Comparison of ENCODE assay signal across 8 worm cellular contexts in genomic region chrIV:8891131-8891530, ce11.
TF ChIP-seq lines count a peak whose summit lies in the region.

spr-2 (plus strand) TSS chrIV:8891462.

TF ChIP-seq in whole organism, L1 larva, 84 proteins besides CTCF, POLR2A, EP300 and RAD21 (continues in another document):
- TF ChIP-seq egl-13 (tag; optimal IDR thresholded peaks at IDR 0.05; lab: Kevin White, UChicago) (peak; percentile 39), mep-1 (tag; optimal IDR thresholded peaks at IDR 0.05; lab: Kevin White, UChicago) (peak; percentile 92), lin-39 (tag; optimal IDR thresholded peaks at IDR 0.05; lab: Kevin White, UChicago) (peak; percentile 75), C04F5.9 (tag; optimal IDR thresholded peaks at IDR 0.05; lab: Kevin White, UChicago) (peak; percentile 14), dsc-1 (tag; optimal IDR thresholded peaks at IDR 0.05; lab: Kevin White, UChicago) (peak; percentile 75), ztf-11 (tag; optimal IDR thresholded peaks at IDR 0.05; lab: Kevin White, UChicago) (peak in 1 of 2 experiments; percentile 3), lin-35 (GFP tag; optimal IDR thresholded peaks at IDR 0.05; lab: Kevin White, UChicago) (peak; percentile 86 to 91), rnt-1 (tag; optimal IDR thresholded peaks at IDR 0.05; lab: Kevin White, UChicago) (peak; percentile 84), jun-1 (tag; optimal IDR thresholded peaks at IDR 0.05; lab: Kevin White, UChicago) (peak; percentile 39), ceh-8 (GFP tag; optimal IDR thresholded peaks at IDR 0.05; lab: Kevin White, UChicago) (peak; percentile 68), zag-1 (tag; optimal IDR thresholded peaks at IDR 0.05; lab: Kevin White, UChicago) (no peak)

TF ChIP-seq in whole organism, L2 larva, 48 proteins besides CTCF, POLR2A, EP300 and RAD21 (continues in another document):
- no peak for TF ChIP-seq mdl-1 (tag; optimal IDR thresholded peaks at IDR 0.05; lab: Kevin White, UChicago)
- no peak for TF ChIP-seq alr-1 (tag; optimal IDR thresholded peaks at IDR 0.05; lab: Kevin White, UChicago)
- peak; percentile 72 for TF ChIP-seq nhr-129 (tag; optimal IDR thresholded peaks at IDR 0.05; lab: Kevin White, UChicago)
- peak; percentile 56 for TF ChIP-seq sem-4 (tag; optimal IDR thresholded peaks at IDR 0.05; lab: Kevin White, UChicago)
- peak; percentile 56 for TF ChIP-seq nhr-21 (tag; optimal IDR thresholded peaks at IDR 0.05; lab: Kevin White, UChicago)
- no peak for TF ChIP-seq ama-1 (optimal IDR thresholded peaks at IDR 0.05; lab: Kevin White, UChicago)
- TF ChIP-seq gmeb-1 (tag; optimal IDR thresholded peaks at IDR 0.05; lab: Kevin White, UChicago): peak; percentile 89
- TF ChIP-seq dmd-4 (tag; optimal IDR thresholded peaks at IDR 0.05; lab: Kevin White, UChicago): no peak
- no peak for TF ChIP-seq nhr-237 (tag; optimal IDR thresholded peaks at IDR 0.05; lab: Kevin White, UChicago)
- TF ChIP-seq snpc-4 (tag; optimal IDR thresholded peaks at IDR 0.05; lab: Kevin White, UChicago): peak; percentile 25
- peak; percentile 75 for TF ChIP-seq sma-9 (GFP tag; optimal IDR thresholded peaks at IDR 0.05; lab: Kevin White, UChicago)
- TF ChIP-seq sma-9 (tag; optimal IDR thresholded peaks at IDR 0.05; lab: Kevin White, UChicago): no peak

TF ChIP-seq in whole organism, L3 larva, 47 proteins besides CTCF, POLR2A, EP300 and RAD21 (continues in another document):
- TF ChIP-seq ceh-82 (tag; optimal IDR thresholded peaks at IDR 0.05; lab: Kevin White, UChicago) (no peak), nhr-28 (tag; optimal IDR thresholded peaks at IDR 0.05; lab: Kevin White, UChicago) (no peak), egl-5 (tag; optimal IDR thresholded peaks at IDR 0.05; lab: Kevin White, UChicago) (no peak), nhr-77 (tag; optimal IDR thresholded peaks at IDR 0.05; lab: Kevin White, UChicago) (no peak), nhr-237 (tag; optimal IDR thresholded peaks at IDR 0.05; lab: Kevin White, UChicago) (no peak), nhr-43 (tag; optimal IDR thresholded peaks at IDR 0.05; lab: Kevin White, UChicago; ENCODE audit: poor library complexity, severe bottlenecking) (peak; percentile 63), pqm-1 (tag; optimal IDR thresholded peaks at IDR 0.05; lab: Kevin White, UChicago) (no peak), elt-2 (tag; optimal IDR thresholded peaks at IDR 0.05; lab: Kevin White, UChicago) (peak; percentile 36), nhr-23 (tag; optimal IDR thresholded peaks at IDR 0.05; lab: Kevin White, UChicago) (peak; percentile 80), snpc-4 (tag; optimal IDR thresholded peaks at IDR 0.05; lab: Kevin White, UChicago) (peak; percentile 85), ztf-11 (tag; optimal IDR thresholded peaks at IDR 0.05; lab: Kevin White, UChicago) (no peak), hmg-11 (tag; optimal IDR thresholded peaks at IDR 0.05; lab: Kevin White, UChicago) (peak; percentile 60)

TF ChIP-seq in whole organism, L4 larva, 104 proteins besides CTCF, POLR2A, EP300 and RAD21 (continues in another document):
- TF ChIP-seq saeg-2 (GFP tag; IDR thresholded peaks at IDR 0.05; lab: Robert Waterston, UW): no peak
- no peak for TF ChIP-seq nhr-42 (GFP tag; IDR thresholded peaks at IDR 0.05; lab: Robert Waterston, UW)
- peak; percentile 73 for TF ChIP-seq rbr-2 (tag; optimal IDR thresholded peaks at IDR 0.05; lab: Kevin White, UChicago)
- no peak for TF ChIP-seq cey-2 (tag; optimal IDR thresholded peaks at IDR 0.05; lab: Kevin White, UChicago; ENCODE audit: borderline replicate concordance, insufficient read depth)
- no peak for TF ChIP-seq aly-2 (tag; optimal IDR thresholded peaks at IDR 0.05; lab: Kevin White, UChicago)
- TF ChIP-seq dmd-6 (GFP tag; IDR thresholded peaks at IDR 0.05; lab: Robert Waterston, UW): 0 out of 2 replicates have a peak, but pooled peaks have one; percentile 27
- no peak for TF ChIP-seq ZK337.2 (GFP tag; IDR thresholded peaks at IDR 0.05; lab: Robert Waterston, UW)
- no peak for TF ChIP-seq fos-1 (tag; optimal IDR thresholded peaks at IDR 0.05; lab: Kevin White, UChicago)
- TF ChIP-seq tra-1 (GFP tag; IDR thresholded peaks at IDR 0.05; lab: Robert Waterston, UW): no peak
- peak; percentile 79 for TF ChIP-seq T20F7.1 (GFP tag; optimal IDR thresholded peaks at IDR 0.05; lab: Kevin White, UChicago)

TF ChIP-seq in whole organism, late embryonic, 69 proteins besides CTCF, POLR2A, EP300 and RAD21 (continues in another document):
- TF ChIP-seq ceh-19 (GFP tag; optimal IDR thresholded peaks at IDR 0.05; lab: Kevin White, UChicago) (no peak), elt-4 (tag; optimal IDR thresholded peaks at IDR 0.05; lab: Kevin White, UChicago) (no peak), ets-4 (tag; optimal IDR thresholded peaks at IDR 0.05; lab: Kevin White, UChicago) (no peak), eyg-1 (tag; optimal IDR thresholded peaks at IDR 0.05; lab: Kevin White, UChicago) (no peak), unc-55 (GFP tag; optimal IDR thresholded peaks at IDR 0.05; lab: Kevin White, UChicago) (no peak), ceh-6 (GFP tag; optimal IDR thresholded peaks at IDR 0.05; lab: Kevin White, UChicago) (no peak), C38D4.7 (GFP tag; optimal IDR thresholded peaks at IDR 0.05; lab: Kevin White, UChicago) (no peak), hlh-6 (tag; optimal IDR thresholded peaks at IDR 0.05; lab: Kevin White, UChicago) (no peak), elt-2 (tag; optimal IDR thresholded peaks at IDR 0.05; lab: Kevin White, UChicago) (no peak), pha-4 (tag; optimal IDR thresholded peaks at IDR 0.05; lab: Kevin White, UChicago) (no peak), syd-9 (tag; optimal IDR thresholded peaks at IDR 0.05; lab: Kevin White, UChicago) (no peak), pat-9 (tag; optimal IDR thresholded peaks at IDR 0.05; lab: Kevin White, UChicago) (no peak), hlh-13 (GFP tag; optimal IDR thresholded peaks at IDR 0.05; lab: Kevin White, UChicago) (no peak), ceh-2 (tag; optimal IDR thresholded peaks at IDR 0.05; lab: Kevin White, UChicago) (no peak)

TF ChIP-seq in whole organism, midembryonic, 9 proteins besides CTCF, POLR2A, EP300 and RAD21:
- TF ChIP-seq med-1 (GFP tag; optimal IDR thresholded peaks at IDR 0.05; lab: Kevin White, UChicago; ENCODE audit: insufficient read depth): no peak
- TF ChIP-seq ztf-29 (GFP tag; IDR thresholded peaks at IDR 0.05; lab: Robert Waterston, UW): peak; percentile 36; the same call in 1 of the 2 replicates
TF ChIP-seq in whole organism, midembryonic: peak in this region for 1.

TF ChIP-seq in whole organism, mixed stage, embryonic, 35 proteins besides CTCF, POLR2A, EP300 and RAD21:
- no peak for TF ChIP-seq lsy-2 (tag; optimal IDR thresholded peaks at IDR 0.05; lab: Kevin White, UChicago)
- no peak for TF ChIP-seq mls-2 (tag; optimal IDR thresholded peaks at IDR 0.05; lab: Kevin White, UChicago)
- peak; percentile 55 for TF ChIP-seq pha-4 (tag; optimal IDR thresholded peaks at IDR 0.05; lab: Kevin White, UChicago)
- no peak for TF ChIP-seq nhr-28 (tag; optimal IDR thresholded peaks at IDR 0.05; lab: Kevin White, UChicago)
- peak; percentile 83 for TF ChIP-seq ces-1 (GFP tag; optimal IDR thresholded peaks at IDR 0.05; lab: Kevin White, UChicago)
- peak; percentile 5 for TF ChIP-seq lin-13 (tag; optimal IDR thresholded peaks at IDR 0.05; lab: Kevin White, UChicago)
- TF ChIP-seq tbx-8 (GFP tag; optimal IDR thresholded peaks at IDR 0.05; lab: Kevin White, UChicago): no peak
- no peak for TF ChIP-seq nhr-76 (tag; optimal IDR thresholded peaks at IDR 0.05; lab: Kevin White, UChicago)
- TF ChIP-seq ham-2 (GFP tag; optimal IDR thresholded peaks at IDR 0.05; lab: Kevin White, UChicago): peak; percentile 38
- TF ChIP-seq cnd-1 (tag; optimal IDR thresholded peaks at IDR 0.05; lab: Kevin White, UChicago): no peak
- TF ChIP-seq unc-39 (tag; optimal IDR thresholded peaks at IDR 0.05; lab: Kevin White, UChicago): no peak
- TF ChIP-seq elt-1 (tag; optimal IDR thresholded peaks at IDR 0.05; lab: Kevin White, UChicago; ENCODE audit: borderline replicate concordance, insufficient read depth): no peak
- no peak for TF ChIP-seq hlh-1 (tag; optimal IDR thresholded peaks at IDR 0.05; lab: Kevin White, UChicago)
- TF ChIP-seq lin-32 (GFP tag; optimal IDR thresholded peaks at IDR 0.05; lab: Kevin White, UChicago): no peak
- TF ChIP-seq ceh-39 (tag; optimal IDR thresholded peaks at IDR 0.05; lab: Kevin White, UChicago): no peak
- no peak for TF ChIP-seq mab-5 (tag; optimal IDR thresholded peaks at IDR 0.05; lab: Kevin White, UChicago)
- peak; percentile 59 for TF ChIP-seq mep-1 (tag; optimal IDR thresholded peaks at IDR 0.05; lab: Kevin White, UChicago)
TF ChIP-seq in whole organism, mixed stage, embryonic: peak in this region for 5.

TF ChIP-seq in whole organism, young adult, 124 proteins besides CTCF, POLR2A, EP300 and RAD21 (continues in another document):
- no peak for TF ChIP-seq somi-1 (GFP tag; optimal IDR thresholded peaks at IDR 0.05; lab: Kevin White, UChicago)
- TF ChIP-seq hrde-1 (tag; optimal IDR thresholded peaks at IDR 0.05; lab: Kevin White, UChicago; ENCODE audit: borderline replicate concordance): peak; percentile 56
- TF ChIP-seq mcd-1 (GFP tag; IDR thresholded peaks at IDR 0.05; lab: Robert Waterston, UW): peak; percentile 53; the same call in 1 of the 2 replicates
- peak; percentile 14 for TF ChIP-seq atf-7 (tag; optimal IDR thresholded peaks at IDR 0.05; lab: Kevin White, UChicago)
- peak; percentile 36; the same call in 1 of the 2 replicates for TF ChIP-seq madf-6 (GFP tag; IDR thresholded peaks at IDR 0.05; lab: Robert Waterston, UW)
- peak; percentile 58 for TF ChIP-seq attf-3 (GFP tag; conservative IDR thresholded peaks at IDR 0.05; lab: Robert Waterston, UW)
- TF ChIP-seq unc-62 (GFP tag; optimal IDR thresholded peaks at IDR 0.05; lab: Kevin White, UChicago): no peak
- TF ChIP-seq hmg-20 (GFP tag; IDR thresholded peaks at IDR 0.05; lab: Robert Waterston, UW): no peak
- TF ChIP-seq ZK185.1 (tag; optimal IDR thresholded peaks at IDR 0.05; lab: Kevin White, UChicago; ENCODE audit: poor library complexity, severe bottlenecking): peak; percentile 44
- no peak for TF ChIP-seq nfya-2 (GFP tag; IDR thresholded peaks at IDR 0.05; lab: Robert Waterston, UW)
- peak; percentile 31 for TF ChIP-seq mes-4 (tag; optimal IDR thresholded peaks at IDR 0.05; lab: Kevin White, UChicago)
- peak; percentile 55 for TF ChIP-seq dox-1 (GFP tag; IDR thresholded peaks at IDR 0.05; lab: Robert Waterston, UW)
- TF ChIP-seq lsl-1 (GFP tag; optimal IDR thresholded peaks at IDR 0.05; lab: Kevin White, UChicago): peak; percentile 42
- 0 out of 2 replicates have a peak, but pooled peaks have one; percentile 47 for TF ChIP-seq Y95B8A.8 (GFP tag; IDR thresholded peaks at IDR 0.05; lab: Robert Waterston, UW)
- TF ChIP-seq ceh-27 (GFP tag; optimal IDR thresholded peaks at IDR 0.05; lab: Kevin White, UChicago): peak; percentile 44
- TF ChIP-seq nfyb-1 (GFP tag; IDR thresholded peaks at IDR 0.05; lab: Robert Waterston, UW): peak; percentile 54; the same call in 1 of the 2 replicates
- 0 out of 2 replicates have a peak, but pooled peaks have one; percentile 13 for TF ChIP-seq ekl-4 (GFP tag; IDR thresholded peaks at IDR 0.05; lab: Robert Waterston, UW)
- no peak for TF ChIP-seq snpc-4 (GFP tag; optimal IDR thresholded peaks at IDR 0.05; lab: Kevin White, UChicago)
- TF ChIP-seq snpc-4 (tag; optimal IDR thresholded peaks at IDR 0.05; lab: Kevin White, UChicago): peak; percentile 34 to 68 (median 43)
- TF ChIP-seq F10E7.11 (tag; optimal IDR thresholded peaks at IDR 0.05; lab: Kevin White, UChicago): no peak
